Worm (Caenorhabditis elegans) whole organism, L2 larva: ENCODE measurements around the gene cld-1.

Experiments used
- C34F6.9 ChIP-seq: fragments of 150-350 bp; optimal IDR thresholded peaks from 2 replicates; lab custom pipeline; 2014; ENCODE audit warnings: missing biosample characterization, missing genetic modification characterization
- alr-1 ChIP-seq: fragments of 150-350 bp; optimal IDR thresholded peaks from 2 replicates; lab custom pipeline; 2014; ENCODE audit warnings: missing biosample characterization, missing genetic modification characterization
- ama-1 ChIP-seq: fragments of 150-350 bp; optimal IDR thresholded peaks from 2 replicates; lab custom pipeline; 2018; ENCODE audit warnings: inconsistent platforms
- blmp-1 ChIP-seq: sonication (generic microtip); optimal IDR thresholded peaks from 2 replicates; lab custom pipeline; 2017; ENCODE audit warnings: missing genetic modification characterization, mild to moderate bottlenecking, missing compliant biosample characterization, antibody characterized with exemption, moderate library complexity; ENCODE audit not compliant: insufficient read depth
- ceh-16 ChIP-seq: fragments of 150-350 bp; optimal IDR thresholded peaks from 2 replicates; lab custom pipeline; 2014; ENCODE audit warnings: missing biosample characterization, missing genetic modification characterization
- ceh-82 ChIP-seq: fragments of 150-350 bp; optimal IDR thresholded peaks from 2 replicates; lab custom pipeline; 2014; ENCODE audit warnings: missing biosample characterization, missing genetic modification characterization
- crh-2 ChIP-seq: sonication (generic microtip); optimal IDR thresholded peaks from 2 replicates; lab custom pipeline; 2017; ENCODE audit warnings: missing biosample characterization, missing genetic modification characterization
- dmd-4 ChIP-seq: sonication (generic microtip); optimal IDR thresholded peaks from 2 replicates; lab custom pipeline; 2017; ENCODE audit warnings: missing biosample characterization, missing genetic modification characterization
- egl-27 ChIP-seq: sonication (generic microtip); optimal IDR thresholded peaks from 3 replicates; lab custom pipeline; 2017; ENCODE audit warnings: missing biosample characterization, missing genetic modification reagents, missing genetic modification characterization
- elt-1 ChIP-seq: fragments of 150-350 bp; optimal IDR thresholded peaks from 2 replicates; lab custom pipeline; 2014; ENCODE audit warnings: missing biosample characterization, missing genetic modification characterization
- elt-3 ChIP-seq: sonication (generic microtip); optimal IDR thresholded peaks from 2 replicates; lab custom pipeline; 2017; ENCODE audit warnings: missing biosample characterization, missing genetic modification characterization
- fos-1 ChIP-seq: fragments of 150-350 bp; optimal IDR thresholded peaks from 2 replicates; lab custom pipeline; 2014; ENCODE audit warnings: missing biosample characterization, missing genetic modification characterization
- gmeb-1 ChIP-seq: fragments of 150-350 bp; optimal IDR thresholded peaks from 2 replicates; lab custom pipeline; 2014; ENCODE audit warnings: missing biosample characterization, missing genetic modification characterization
- lin-11 ChIP-seq: fragments of 150-350 bp; sonication (generic microtip); optimal IDR thresholded peaks from 2 replicates; lab custom pipeline; 2014; ENCODE audit warnings: missing biosample characterization, missing genetic modification characterization, inconsistent platforms, mixed read lengths
- mab-5 ChIP-seq: fragments of 150-350 bp; optimal IDR thresholded peaks from 2 replicates; lab custom pipeline; 2014; ENCODE audit warnings: missing biosample characterization, missing genetic modification characterization
- nhr-11 ChIP-seq: fragments of 150-350 bp; optimal IDR thresholded peaks from 2 replicates; lab custom pipeline; 2014; ENCODE audit warnings: missing biosample characterization, missing genetic modification characterization
- nhr-12 ChIP-seq: fragments of 150-350 bp; optimal IDR thresholded peaks from 2 replicates; lab custom pipeline; 2014; ENCODE audit warnings: missing biosample characterization, missing genetic modification characterization
- nhr-129 ChIP-seq: fragments of 150-350 bp; optimal IDR thresholded peaks from 2 replicates; lab custom pipeline; 2014; ENCODE audit warnings: missing biosample characterization, missing genetic modification characterization
- nhr-237 ChIP-seq: fragments of 150-350 bp; optimal IDR thresholded peaks from 2 replicates; lab custom pipeline; 2014; ENCODE audit warnings: missing biosample characterization, missing genetic modification characterization
- nhr-77 ChIP-seq: fragments of 150-350 bp; optimal IDR thresholded peaks from 2 replicates; lab custom pipeline; 2014; ENCODE audit warnings: missing biosample characterization, missing genetic modification characterization
- sem-4 ChIP-seq: fragments of 150-350 bp; optimal IDR thresholded peaks from 2 replicates; lab custom pipeline; 2014; ENCODE audit warnings: missing biosample characterization, missing genetic modification reagents, missing genetic modification characterization
- skn-1 ChIP-seq: sonication (generic microtip); optimal IDR thresholded peaks from 2 replicates; lab custom pipeline; 2017; ENCODE audit warnings: missing biosample characterization, missing genetic modification characterization
- sma-3 ChIP-seq: sonication (generic microtip); optimal IDR thresholded peaks from 2 replicates; lab custom pipeline; 2016; ENCODE audit warnings: missing genetic modification reagents, missing genetic modification characterization, missing compliant biosample characterization
- sma-9 ChIP-seq, 2 experiments: fragments of 150-350 bp in 1 of 2; sonication (generic microtip) in 1 of 2; optimal IDR thresholded peaks; 2 replicates each; lab custom pipeline; 2014 to 2016; ENCODE audit warnings: missing genetic modification characterization in 2 of 2, mild to moderate bottlenecking in 1 of 2, missing biosample characterization in 1 of 2, missing compliant biosample characterization in 1 of 2, missing genetic modification reagents in 1 of 2, moderate library complexity in 1 of 2
- unc-55 ChIP-seq: fragments of 150-350 bp; sonication (generic microtip); optimal IDR thresholded peaks from 3 replicates; lab custom pipeline; 2014; ENCODE audit warnings: missing biosample characterization, missing genetic modification reagents, missing genetic modification characterization
- unc-62 ChIP-seq: fragments of 150-350 bp; optimal IDR thresholded peaks from 2 replicates; lab custom pipeline; 2014; ENCODE audit warnings: missing biosample characterization, missing genetic modification reagents, missing genetic modification characterization
- zag-1 ChIP-seq: fragments of 150-350 bp; optimal IDR thresholded peaks from 2 replicates; lab custom pipeline; 2014; ENCODE audit warnings: missing biosample characterization, missing genetic modification characterization
- ztf-11 ChIP-seq: sonication (generic microtip); optimal IDR thresholded peaks from 2 replicates; lab custom pipeline; 2017; ENCODE audit warnings: missing biosample characterization, missing genetic modification characterization

cld-1 gene

ce11 chrIV:12936221-12936776, at the start of gene cld-1, which contains the start of gene dod-21:
Gene cld-1 (minus strand): TSS chrIV:12936271.
Gene dod-21 (plus strand): TSS chrIV:12936738.
- TF ChIP-seq sma-9 (GFP tag; optimal IDR thresholded peaks at IDR 0.05; lab: Kevin White, UChicago) (peak; percentile 67), sma-9 (tag; optimal IDR thresholded peaks at IDR 0.05; lab: Kevin White, UChicago) (no peak), mab-5 (tag; lab: Kevin White, UChicago) (no peak), sma-3 (GFP tag; lab: Kevin White, UChicago) (peak; percentile 52), fos-1 (tag; lab: Kevin White, UChicago) (peak; percentile 90), lin-11 (tag; lab: Kevin White, UChicago) (no peak), crh-2 (tag; lab: Kevin White, UChicago) (peak; percentile 41), gmeb-1 (tag; lab: Kevin White, UChicago) (peak; percentile 24), blmp-1 (tag; lab: Kevin White, UChicago) (no peak)

ce11 chrIV:12978307-12979036, 42.4 kb upstream of the cld-1 start, which contains the start of gene K10D11.2:
Gene K10D11.2 (plus strand): TSS chrIV:12978986.
- TF ChIP-seq elt-1 (tag; lab: Kevin White, UChicago) (no peak), ama-1 (lab: Kevin White, UChicago) (no peak), nhr-11 (no peak), sma-9 (GFP tag; optimal IDR thresholded peaks at IDR 0.05; lab: Kevin White, UChicago) (peak; percentile 34), sma-9 (tag; optimal IDR thresholded peaks at IDR 0.05; lab: Kevin White, UChicago) (no peak), zag-1 (tag; lab: Kevin White, UChicago) (no peak), lin-11 (tag; lab: Kevin White, UChicago) (no peak), ceh-16 (tag; lab: Kevin White, UChicago) (no peak), fos-1 (tag; lab: Kevin White, UChicago) (peak; percentile 46), nhr-129 (tag; lab: Kevin White, UChicago) (no peak)

- TF ChIP-seq blmp-1 (tag; lab: Kevin White, UChicago) (no peak), dmd-4 (tag; lab: Kevin White, UChicago) (no peak), elt-1 (tag; lab: Kevin White, UChicago) (no peak), skn-1 (tag; lab: Kevin White, UChicago) (no peak), elt-3 (no peak), egl-27 (no peak)
Observed at ce11 chrIV:12977650-12978049, 41.6 kb upstream of the cld-1 start.

ce11 chrIV:12975981-12976380, 39.9 kb upstream of the cld-1 start, which contains the start of gene dod-17:
Gene dod-17 (plus strand): TSS chrIV:12976303.
- TF ChIP-seq ceh-16 (tag; lab: Kevin White, UChicago) (no peak), fos-1 (tag; lab: Kevin White, UChicago) (peak; percentile 56)

- TF ChIP-seq ceh-82 (tag; lab: Kevin White, UChicago) (no peak), fos-1 (tag; lab: Kevin White, UChicago) (peak; percentile 43), skn-1 (tag; lab: Kevin White, UChicago) (no peak), elt-1 (tag; lab: Kevin White, UChicago) (no peak), nhr-237 (no peak), C34F6.9 (no peak), alr-1 (tag; lab: Kevin White, UChicago) (no peak), mab-5 (tag; lab: Kevin White, UChicago) (no peak), nhr-12 (tag; lab: Kevin White, UChicago) (no peak), lin-11 (tag; lab: Kevin White, UChicago) (no peak), gmeb-1 (tag; lab: Kevin White, UChicago) (no peak), sma-9 (GFP tag; optimal IDR thresholded peaks at IDR 0.05; lab: Kevin White, UChicago) (peak; percentile 10), sma-9 (tag; optimal IDR thresholded peaks at IDR 0.05; lab: Kevin White, UChicago) (no peak), ama-1 (lab: Kevin White, UChicago) (no peak), unc-62 (no peak), unc-55 (GFP tag; lab: Kevin White, UChicago) (no peak), nhr-77 (tag; lab: Kevin White, UChicago) (no peak), ztf-11 (tag; lab: Kevin White, UChicago) (no peak), sem-4 (tag; lab: Kevin White, UChicago) (no peak)
Observed at ce11 chrIV:12973336-12973735, 37.3 kb upstream of the cld-1 start, which contains the start of gene F55G11.4. Gene F55G11.4 (plus strand): TSS chrIV:12973624.
